Worm (Caenorhabditis elegans) whole organism, mixed stage, embryonic: ENCODE data around the gene set-5.
"Not testable (repeated sequence)": the region's sequence is repeated elsewhere in the genome, so short reads cannot be mapped to it uniquely, and the experiment has no call there.

Experiments used
- M03D4.4 ChIP-seq: sonication (generic microtip); optimal IDR thresholded peaks from 2 replicates; lab custom pipeline; 2017; ENCODE audit warnings: mild to moderate bottlenecking, missing genetic modification characterization, missing compliant biosample characterization
- bed-3 ChIP-seq: fragments of 200-800 bp; sonication (Bioruptor generic); optimal IDR thresholded peaks from 3 replicates; lab custom pipeline; 2018; ENCODE audit warnings: mild to moderate bottlenecking, missing genetic modification characterization, moderate library complexity, missing compliant biosample characterization
- ceh-39 ChIP-seq: fragments of 150-350 bp; optimal IDR thresholded peaks from 2 replicates; lab custom pipeline; 2014; ENCODE audit warnings: missing biosample characterization, missing genetic modification characterization
- ces-1 ChIP-seq: fragments of 150-350 bp; optimal IDR thresholded peaks from 2 replicates; lab custom pipeline; 2014; ENCODE audit warnings: missing biosample characterization, missing genetic modification reagents, missing genetic modification characterization
- cnd-1 ChIP-seq: fragments of 200-800 bp; sonication (Bioruptor generic); optimal IDR thresholded peaks from 2 replicates; lab custom pipeline; 2018; ENCODE audit warnings: mild to moderate bottlenecking, missing genetic modification characterization, missing compliant biosample characterization
- drap-1 ChIP-seq: fragments of 200-800 bp; sonication (Bioruptor generic); optimal IDR thresholded peaks from 3 replicates; lab custom pipeline; 2018; ENCODE audit warnings: mild to moderate bottlenecking, missing genetic modification characterization, missing compliant biosample characterization
- elt-1 ChIP-seq: sonication (generic microtip); optimal IDR thresholded peaks from 2 replicates; lab custom pipeline; 2017; ENCODE audit warnings: missing genetic modification characterization, mild to moderate bottlenecking, missing compliant biosample characterization, antibody characterized with exemption, moderate library complexity, borderline replicate concordance; ENCODE audit not compliant: insufficient read depth
- ham-2 ChIP-seq: fragments of 200-800 bp; sonication (Bioruptor generic); optimal IDR thresholded peaks from 2 replicates; lab custom pipeline; 2018; ENCODE audit warnings: mild to moderate bottlenecking, missing genetic modification characterization, missing compliant biosample characterization
- hlh-1 ChIP-seq: fragments of 150-350 bp; optimal IDR thresholded peaks from 2 replicates; lab custom pipeline; 2014; ENCODE audit warnings: missing biosample characterization, missing genetic modification reagents, missing genetic modification characterization
- lin-32 ChIP-seq: fragments of 200-800 bp; sonication (Bioruptor generic); optimal IDR thresholded peaks from 2 replicates; lab custom pipeline; 2018; ENCODE audit warnings: mild to moderate bottlenecking, missing genetic modification characterization, missing compliant biosample characterization
- lsy-2 ChIP-seq: fragments of 150-350 bp; optimal IDR thresholded peaks from 2 replicates; lab custom pipeline; 2014; ENCODE audit warnings: missing biosample characterization, missing genetic modification characterization
- mep-1 ChIP-seq: fragments of 150-350 bp; optimal IDR thresholded peaks from 2 replicates; lab custom pipeline; 2017; ENCODE audit warnings: missing biosample characterization, missing genetic modification reagents, missing genetic modification characterization, inconsistent platforms
- mls-2 ChIP-seq: sonication (generic microtip); optimal IDR thresholded peaks from 2 replicates; lab custom pipeline; 2016; ENCODE audit warnings: mild to moderate bottlenecking, missing genetic modification characterization, moderate library complexity, missing compliant biosample characterization
- nhr-12 ChIP-seq: fragments of 150-350 bp; optimal IDR thresholded peaks from 2 replicates; lab custom pipeline; 2014; ENCODE audit warnings: missing biosample characterization, missing genetic modification characterization
- nhr-2 ChIP-seq: fragments of 150-350 bp; optimal IDR thresholded peaks from 2 replicates; lab custom pipeline; 2014; ENCODE audit warnings: missing biosample characterization, missing genetic modification characterization
- nhr-237 ChIP-seq: fragments of 150-350 bp; optimal IDR thresholded peaks from 2 replicates; lab custom pipeline; 2014; ENCODE audit warnings: missing biosample characterization, missing genetic modification characterization
- nhr-28 ChIP-seq: fragments of 150-350 bp; optimal IDR thresholded peaks from 2 replicates; lab custom pipeline; 2014; ENCODE audit warnings: missing biosample characterization, missing genetic modification characterization
- nhr-76 ChIP-seq: sonication (generic microtip); optimal IDR thresholded peaks from 2 replicates; lab custom pipeline; 2017; ENCODE audit warnings: missing biosample characterization, missing genetic modification characterization
- pha-4 ChIP-seq: fragments of 150-350 bp; optimal IDR thresholded peaks from 2 replicates; lab custom pipeline; 2018; ENCODE audit warnings: missing biosample characterization, missing genetic modification reagents, missing genetic modification characterization
- sem-2 ChIP-seq: fragments of 200-800 bp; sonication (Bioruptor generic); optimal IDR thresholded peaks from 2 replicates; lab custom pipeline; 2018; ENCODE audit warnings: mild to moderate bottlenecking, missing genetic modification characterization, missing compliant biosample characterization
- snpc-4 ChIP-seq: fragments of 150-350 bp; optimal IDR thresholded peaks from 2 replicates; lab custom pipeline; 2014; ENCODE audit warnings: missing biosample characterization, missing genetic modification characterization
- sptf-1 ChIP-seq: sonication (generic microtip); optimal IDR thresholded peaks from 2 replicates; lab custom pipeline; 2017; ENCODE audit warnings: mild to moderate bottlenecking, missing genetic modification characterization, moderate library complexity, missing compliant biosample characterization
- tbx-8 ChIP-seq: fragments of 200-800 bp; sonication (Bioruptor generic); optimal IDR thresholded peaks from 2 replicates; lab custom pipeline; 2018; ENCODE audit warnings: mild to moderate bottlenecking, missing genetic modification characterization, moderate library complexity, missing compliant biosample characterization
- unc-120 ChIP-seq: sonication (generic microtip); optimal IDR thresholded peaks from 2 replicates; lab custom pipeline; 2017; ENCODE audit warnings: missing genetic modification characterization, missing compliant biosample characterization; ENCODE audit not compliant: poor library complexity, severe bottlenecking
- unc-39 ChIP-seq: fragments of 150-350 bp; optimal IDR thresholded peaks from 2 replicates; lab custom pipeline; 2014; ENCODE audit warnings: missing biosample characterization, missing genetic modification characterization
- unc-62 ChIP-seq: fragments of 150-350 bp; optimal IDR thresholded peaks from 2 replicates; lab custom pipeline; 2014; ENCODE audit warnings: missing biosample characterization, missing genetic modification reagents, missing genetic modification characterization
- zip-8 ChIP-seq: fragments of 150-350 bp; optimal IDR thresholded peaks from 2 replicates; lab custom pipeline; 2014; ENCODE audit warnings: missing biosample characterization, missing genetic modification characterization

Gene set-5

ce11 chrV:14736851-14737250 lies 38.1 kb downstream of the set-5 start, which contains the start of gene Y50E8A.5:
TSS of gene Y50E8A.5 (minus strand) at chrV:14736951.
- TF ChIP-seq ceh-39 = no peak
- no peak for TF ChIP-seq pha-4 (tag; lab: Kevin White, UChicago)
- no peak for TF ChIP-seq nhr-28 (tag; lab: Kevin White, UChicago)
- TF ChIP-seq bed-3 (GFP tag; lab: Kevin White, UChicago) = no peak
- TF ChIP-seq unc-62 (GFP tag; lab: Kevin White, UChicago) = no peak
- no peak for TF ChIP-seq elt-1 (tag; lab: Kevin White, UChicago)
- no peak for TF ChIP-seq lin-32 (GFP tag; lab: Kevin White, UChicago)
- TF ChIP-seq tbx-8 = no peak
- no peak for TF ChIP-seq lsy-2 (tag; lab: Kevin White, UChicago)
- no peak for TF ChIP-seq zip-8
- no peak for TF ChIP-seq ces-1 (GFP tag; lab: Kevin White, UChicago)
- TF ChIP-seq nhr-76 (tag; lab: Kevin White, UChicago) = no peak
- TF ChIP-seq drap-1 (GFP tag; lab: Kevin White, UChicago) = no peak
- no peak for TF ChIP-seq M03D4.4 (tag; lab: Kevin White, UChicago)

ce11 chrV:14741233-14741632 lies 42.5 kb downstream of the set-5 start, which contains the start of gene Y50E8A.6:
TSS of gene Y50E8A.6 (minus strand) at chrV:14741333.
- no peak for TF ChIP-seq lin-32 (GFP tag; lab: Kevin White, UChicago)
- TF ChIP-seq drap-1 (GFP tag; lab: Kevin White, UChicago) = no peak
- no peak for TF ChIP-seq snpc-4 (tag; lab: Kevin White, UChicago)

- no peak for TF ChIP-seq sptf-1 (tag; lab: Kevin White, UChicago)
- no peak for TF ChIP-seq hlh-1
- no peak for TF ChIP-seq unc-120 (tag; lab: Kevin White, UChicago)
- no peak for TF ChIP-seq lin-32 (GFP tag; lab: Kevin White, UChicago)
- no peak for TF ChIP-seq M03D4.4 (tag; lab: Kevin White, UChicago)
- TF ChIP-seq nhr-237 (tag; lab: Kevin White, UChicago) = no peak
- no peak for TF ChIP-seq lsy-2 (tag; lab: Kevin White, UChicago)
- no peak for TF ChIP-seq nhr-2 (tag; lab: Kevin White, UChicago)
- TF ChIP-seq mls-2 (tag; lab: Kevin White, UChicago) = no peak
- no peak for TF ChIP-seq unc-39 (tag; lab: Kevin White, UChicago)
- TF ChIP-seq cnd-1 (tag; lab: Kevin White, UChicago) = no peak
- no peak for TF ChIP-seq tbx-8
- no peak for TF ChIP-seq mep-1
These were observed 46.1 kb downstream of the set-5 start for ce11 chrV:14744824-14745223.

- TF ChIP-seq bed-3 (GFP tag; lab: Kevin White, UChicago) = no peak
- TF ChIP-seq sem-2 (GFP tag; lab: Kevin White, UChicago) = no peak
- TF ChIP-seq elt-1 (tag; lab: Kevin White, UChicago) = no peak
- no peak for TF ChIP-seq nhr-12
- no peak for TF ChIP-seq unc-62 (GFP tag; lab: Kevin White, UChicago)
These were observed 48.2 kb downstream of the set-5 start for ce11 chrV:14746975-14747374.

ce11 chrV:14748608-14749137 lies 49.9 kb downstream of the set-5 start, which contains the start of the genes lipl-8 and Y50E8A.22:
TSS of gene lipl-8 (minus strand) at chrV:14748708.
TSS of gene Y50E8A.22 (minus strand) at chrV:14749087.
- TF ChIP-seq elt-1 (tag; lab: Kevin White, UChicago) (no peak), ham-2 (GFP tag; lab: Kevin White, UChicago) (no peak), mep-1 (no peak), sptf-1 (tag; lab: Kevin White, UChicago) (no peak)

- TF ChIP-seq nhr-76 (tag; lab: Kevin White, UChicago); unc-120 (tag; lab: Kevin White, UChicago); hlh-1: not testable (repeated sequence)
- TF ChIP-seq, all 35 proteins: peak for 0; not testable (repeated sequence) for 35
These were observed 51.6 kb downstream of the set-5 start, which contains the start of gene nspa-10 for ce11 chrV:14750357-14750756. TSS of gene nspa-10 (minus strand) at chrV:14750457.
